Fruit fly (Drosophila melanogaster) S2 (cell line): ENCODE measurements around the gene scyl.

Experiments
- CG8478 ChIP-seq: fragments of >200 bp; optimal IDR thresholded peaks from 2 replicates; lab custom pipeline; 2018
- CTCF ChIP-seq, 2 experiments: fragments of >200 bp; optimal IDR thresholded peaks; 2 replicates each; lab custom pipeline; 2018

DNA sequence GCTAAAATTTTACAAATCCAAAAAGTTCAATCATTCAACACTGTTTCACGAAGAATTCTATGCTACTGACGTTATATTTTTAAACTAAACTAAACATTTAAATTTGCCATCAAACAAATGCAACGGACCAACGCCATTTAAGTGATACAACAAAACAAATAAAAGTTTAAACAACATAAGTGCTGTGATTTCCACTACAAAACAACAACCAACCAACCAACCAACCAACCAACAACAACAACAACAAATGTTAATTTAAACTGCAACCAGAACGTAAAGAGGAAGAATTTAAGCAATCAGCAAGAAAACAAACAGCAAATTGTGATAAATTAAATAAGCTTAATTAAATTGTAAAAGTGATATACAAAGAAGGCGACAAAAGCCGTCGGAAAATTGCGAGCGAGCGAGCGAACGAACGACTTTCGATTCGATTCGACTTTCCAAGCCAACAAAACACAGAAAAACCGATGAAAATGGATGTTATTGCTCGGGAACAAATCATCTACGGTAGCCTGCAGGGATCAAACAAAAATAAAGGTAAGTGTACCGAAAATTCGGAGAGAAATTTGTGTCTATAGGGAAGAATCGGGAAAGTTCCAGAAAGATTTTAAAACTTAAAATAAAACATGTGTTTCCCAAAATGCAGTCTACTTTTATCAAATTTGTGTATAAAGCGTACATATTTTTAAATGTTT lies 464 bp downstream of the scyl start:
- no peak for TF ChIP-seq CG8478
- no peak for TF ChIP-seq CTCF (optimal IDR thresholded peaks at IDR 0.05; lab: Kevin White, UChicago)
